Fruit fly (Drosophila melanogaster) whole organism, adult: ENCODE measurements around the gene CG14074.

Experiments
- CG7045 ChIP-seq: fragments of 200-800 bp; sonication (Bioruptor generic); optimal IDR thresholded peaks from 2 replicates; lab custom pipeline; 2017; ENCODE audit warnings: missing biosample characterization, mild to moderate bottlenecking, missing genetic modification characterization
- Crg-1 ChIP-seq: fragments of 200-800 bp; sonication (Bioruptor generic); optimal IDR thresholded peaks from 2 replicates; lab custom pipeline; 2016; ENCODE audit warnings: missing biosample characterization, missing genetic modification characterization

DNA sequence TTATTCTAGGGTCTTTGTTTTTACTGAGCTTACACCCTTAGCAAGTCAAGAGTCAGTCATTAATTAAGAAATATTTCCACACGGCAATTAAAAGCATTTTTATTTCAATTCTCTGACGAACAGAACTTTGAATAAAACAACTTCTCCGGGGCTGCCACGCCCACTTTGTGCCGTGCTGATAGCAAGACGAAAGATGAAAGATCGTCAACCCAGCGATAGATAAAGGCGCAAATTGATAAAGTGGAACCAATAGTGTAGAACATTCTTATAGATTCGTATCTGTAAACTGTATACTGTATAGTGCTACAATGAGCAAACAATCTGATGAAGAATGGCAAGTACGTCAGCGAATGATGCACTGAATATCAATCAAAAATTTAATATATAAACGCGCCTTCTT lies 31.1 kb upstream of the CG14074 start:
- TF ChIP-seq Crg-1 (GFP tag; lab: Kevin White, UChicago) (no peak), CG7045 (GFP tag; lab: Kevin White, UChicago) (no peak)
